Fruit fly (Drosophila melanogaster): ENCODE results near the gene CG42371.

Gene CG42371

dm6 chr2L:2202018-2202852, 14.8 kb downstream of the CG42371 start (continued):
- TF ChIP-seq CG3995 (GFP tag; optimal IDR thresholded peaks at IDR 0.05) (peak; percentile 47), CG43689 (GFP tag; IDR thresholded peaks at IDR 0.05) (peak; percentile 93), CG12299 (tag; optimal IDR thresholded peaks at IDR 0.05) (peak; percentile 97), CG7745 (tag; optimal IDR thresholded peaks at IDR 0.05) (peak; percentile 98), CG7786 (GFP tag; optimal IDR thresholded peaks at IDR 0.05) (peak; percentile 94), CG30431 (GFP tag; optimal IDR thresholded peaks at IDR 0.05) (peak; percentile 97), crp (GFP tag; optimal IDR thresholded peaks at IDR 0.05) (peak; percentile 52 to 73), CkIIα-i1 (GFP tag; IDR thresholded peaks at IDR 0.05) (peak; percentile 74; the same call in 1 of the 2 replicates), D (optimal IDR thresholded peaks at IDR 0.05) (no peak), D (GFP tag; optimal IDR thresholded peaks at IDR 0.05) (peak; percentile 100), croc (GFP tag; conservative IDR thresholded peaks at IDR 0.05) (peak; percentile 100), CG14441 (GFP tag; IDR thresholded peaks at IDR 0.05) (peak; percentile 98), Hr39 (optimal IDR thresholded peaks at IDR 0.05) (no peak), zfh2 (GFP tag; optimal IDR thresholded peaks at IDR 0.05) (no peak), CG1792 (GFP tag; optimal IDR thresholded peaks at IDR 0.05) (peak; percentile 96), usp (GFP tag; optimal IDR thresholded peaks at IDR 0.05) (no peak), CG42726 (GFP tag; IDR thresholded peaks at IDR 0.05; ENCODE audit: partially characterized antibody) (no peak), Asciz (GFP tag; optimal IDR thresholded peaks at IDR 0.05) (peak; percentile 100), chn (GFP tag; optimal IDR thresholded peaks at IDR 0.05) (peak; percentile 99), CG2129 (GFP tag; IDR thresholded peaks at IDR 0.05; ENCODE audit: partially characterized antibody) (0 out of 2 replicates have a peak, but pooled peaks have one; percentile 33), Adf1 (GFP tag; IDR thresholded peaks at IDR 0.05) (no peak), Nf-YA (GFP tag; IDR thresholded peaks at IDR 0.05) (peak; percentile 99), CG31224 (GFP tag; IDR thresholded peaks at IDR 0.05) (peak; percentile 93), slbo (GFP tag; IDR thresholded peaks at IDR 0.05) (peak; percentile 83), CG2712 (tag; optimal IDR thresholded peaks at IDR 0.05) (peak; percentile 100), Hr3 (GFP tag; optimal IDR thresholded peaks at IDR 0.05) (peak; percentile 98), Ravus (GFP tag; IDR thresholded peaks at IDR 0.05) (peak; percentile 94), disco-r (GFP tag; optimal IDR thresholded peaks at IDR 0.05) (peak; percentile 96), sens-2 (GFP tag; IDR thresholded peaks at IDR 0.05) (peak; percentile 99), Ets97D (GFP tag; optimal IDR thresholded peaks at IDR 0.05) (peak; percentile 92), CG17328 (GFP tag; IDR thresholded peaks at IDR 0.05) (peak; percentile 100), Atf-2 (GFP tag; optimal IDR thresholded peaks at IDR 0.05) (peak; percentile 98), zen2 (GFP tag; IDR thresholded peaks at IDR 0.05; ENCODE audit: partially characterized antibody) (peak; percentile 66), CG2875 (GFP tag; optimal IDR thresholded peaks at IDR 0.05) (peak; percentile 100), unc-4 (GFP tag; IDR thresholded peaks at IDR 0.05; ENCODE audit: partially characterized antibody) (no peak), CG9876 (GFP tag; optimal IDR thresholded peaks at IDR 0.05) (peak; percentile 87), CG1647 (GFP tag; optimal IDR thresholded peaks at IDR 0.05) (peak; percentile 96), CG6175 (GFP tag; IDR thresholded peaks at IDR 0.05) (peak; percentile 77), CG34422 (GFP tag; IDR thresholded peaks at IDR 0.05) (peak; percentile 99), vvl (GFP tag; IDR thresholded peaks at IDR 0.05) (peak; percentile 100), Dp (GFP tag; optimal IDR thresholded peaks at IDR 0.05) (peak; percentile 26), CG11504 (tag; optimal IDR thresholded peaks at IDR 0.05) (peak; percentile 98), lola (GFP tag; optimal IDR thresholded peaks at IDR 0.05) (peak in 1 of 3 experiments; percentile 100), mam (GFP tag; optimal IDR thresholded peaks at IDR 0.05) (peak; percentile 90), amos (GFP tag; IDR thresholded peaks at IDR 0.05; ENCODE audit: partially characterized antibody) (peak; percentile 32; the same call in 1 of the 2 replicates), Deaf1 (tag; optimal IDR thresholded peaks at IDR 0.05) (peak; percentile 80), zfh1 (GFP tag; IDR thresholded peaks at IDR 0.05) (peak; percentile 100), jumu (GFP tag; optimal IDR thresholded peaks at IDR 0.05) (peak; percentile 98), en (GFP tag; optimal IDR thresholded peaks at IDR 0.05) (peak; percentile 97)

All from whole organism, embryonic.